Worm (Caenorhabditis elegans): Measurements from ENCODE around the gene ZK1098.3.

Gene ZK1098.3

ce11 chrIII:9507799-9508198 is 30.7 kb downstream of the ZK1098.3 start, which contains the start of gene vha-14:
Gene vha-14, plus strand, starts transcription at chrIII:9508100.
- TF ChIP-seq F13C5.2 (tag; optimal IDR thresholded peaks at IDR 0.05) (peak; percentile 1), scrt-1 (GFP tag; IDR thresholded peaks at IDR 0.05) (no peak), hmg-4 (GFP tag; optimal IDR thresholded peaks at IDR 0.05) (peak; percentile 6)

ce11 chrIII:9504347-9504746 is 34.2 kb downstream of the ZK1098.3 start:
- no peak for TF ChIP-seq tbx-11 (GFP tag; IDR thresholded peaks at IDR 0.05)

- TF ChIP-seq tra-4 (tag; optimal IDR thresholded peaks at IDR 0.05) (no peak), sea-1 (GFP tag; conservative IDR thresholded peaks at IDR 0.05) (no peak), aly-1 (tag; optimal IDR thresholded peaks at IDR 0.05) (no peak), scrt-1 (GFP tag; IDR thresholded peaks at IDR 0.05) (no peak)
Measured at ce11 chrIII:9502155-9502714, 36.3 kb downstream of the ZK1098.3 start.

- TF ChIP-seq pes-1 (GFP tag; IDR thresholded peaks at IDR 0.05): no peak
- TF ChIP-seq hnd-1 (tag; optimal IDR thresholded peaks at IDR 0.05): no peak
- TF ChIP-seq ama-1 (optimal IDR thresholded peaks at IDR 0.05): no peak
- no peak for TF ChIP-seq flt-1 (GFP tag; IDR thresholded peaks at IDR 0.05)
- no peak for TF ChIP-seq tbx-11 (GFP tag; IDR thresholded peaks at IDR 0.05)
- no peak for TF ChIP-seq tra-4 (tag; optimal IDR thresholded peaks at IDR 0.05)
- no peak for TF ChIP-seq ets-7 (tag; optimal IDR thresholded peaks at IDR 0.05)
- TF ChIP-seq tbx-37 (GFP tag; conservative IDR thresholded peaks at IDR 0.05): no peak
- TF ChIP-seq hmg-4 (GFP tag; optimal IDR thresholded peaks at IDR 0.05): no peak
- no peak for TF ChIP-seq sea-1 (GFP tag; conservative IDR thresholded peaks at IDR 0.05)
- TF ChIP-seq hmbx-1 (tag; optimal IDR thresholded peaks at IDR 0.05): no peak
- no peak for TF ChIP-seq ceh-13 (GFP tag; optimal IDR thresholded peaks at IDR 0.05)
- TF ChIP-seq aly-1 (tag; optimal IDR thresholded peaks at IDR 0.05): no peak
- TF ChIP-seq ceh-36 (tag; optimal IDR thresholded peaks at IDR 0.05): no peak
- TF ChIP-seq B0310.2 (tag; optimal IDR thresholded peaks at IDR 0.05): no peak
- no peak for TF ChIP-seq F13C5.2 (tag; optimal IDR thresholded peaks at IDR 0.05)
- TF ChIP-seq scrt-1 (GFP tag; IDR thresholded peaks at IDR 0.05): no peak
Measured at ce11 chrIII:9501072-9501471, 37.4 kb downstream of the ZK1098.3 start.

ce11 chrIII:9500267-9500666 is 38.2 kb downstream of the ZK1098.3 start, which contains the start of gene sod-4:
Gene sod-4, minus strand, starts transcription at chrIII:9500375.
- no peak for TF ChIP-seq tbx-37 (GFP tag; conservative IDR thresholded peaks at IDR 0.05)
- no peak for TF ChIP-seq scrt-1 (GFP tag; IDR thresholded peaks at IDR 0.05)
- no peak for TF ChIP-seq hnd-1 (tag; optimal IDR thresholded peaks at IDR 0.05)
- TF ChIP-seq hmbx-1 (tag; optimal IDR thresholded peaks at IDR 0.05): no peak
- no peak for TF ChIP-seq ceh-36 (tag; optimal IDR thresholded peaks at IDR 0.05)
- no peak for TF ChIP-seq B0310.2 (tag; optimal IDR thresholded peaks at IDR 0.05)
- TF ChIP-seq F13C5.2 (tag; optimal IDR thresholded peaks at IDR 0.05): no peak
- no peak for TF ChIP-seq sea-1 (GFP tag; conservative IDR thresholded peaks at IDR 0.05)

- TF ChIP-seq tra-4 (tag; optimal IDR thresholded peaks at IDR 0.05) (no peak), tbx-37 (GFP tag; conservative IDR thresholded peaks at IDR 0.05) (no peak), pes-1 (GFP tag; IDR thresholded peaks at IDR 0.05) (no peak), ama-1 (optimal IDR thresholded peaks at IDR 0.05) (no peak), aly-1 (tag; optimal IDR thresholded peaks at IDR 0.05) (no peak), ceh-36 (tag; optimal IDR thresholded peaks at IDR 0.05) (no peak), hnd-1 (tag; optimal IDR thresholded peaks at IDR 0.05) (no peak), sea-1 (GFP tag; conservative IDR thresholded peaks at IDR 0.05) (no peak)
Measured at ce11 chrIII:9497412-9497811, 41.1 kb downstream of the ZK1098.3 start.

ce11 chrIII:9496083-9496482 is 42.4 kb downstream of the ZK1098.3 start:
- TF ChIP-seq scrt-1 (GFP tag; IDR thresholded peaks at IDR 0.05): no peak
- no peak for TF ChIP-seq F13C5.2 (tag; optimal IDR thresholded peaks at IDR 0.05)
- no peak for TF ChIP-seq hmg-4 (GFP tag; optimal IDR thresholded peaks at IDR 0.05)

ce11 chrIII:9494209-9494608 is 44.3 kb downstream of the ZK1098.3 start:
- TF ChIP-seq ama-1 (optimal IDR thresholded peaks at IDR 0.05) (no peak), ets-7 (tag; optimal IDR thresholded peaks at IDR 0.05) (no peak), scrt-1 (GFP tag; IDR thresholded peaks at IDR 0.05) (no peak), B0310.2 (tag; optimal IDR thresholded peaks at IDR 0.05) (no peak)

ce11 chrIII:9490783-9491547 is 47.5 kb downstream of the ZK1098.3 start, which contains the start of the genes dars-1 and ctr-9:
Gene dars-1, minus strand, starts transcription at chrIII:9491215.
Gene ctr-9, plus strand, starts transcription at chrIII:9491396.
- no peak for TF ChIP-seq ceh-36 (tag; optimal IDR thresholded peaks at IDR 0.05)
- TF ChIP-seq ama-1 (optimal IDR thresholded peaks at IDR 0.05): no peak
- no peak for TF ChIP-seq hnd-1 (tag; optimal IDR thresholded peaks at IDR 0.05)
- no peak for TF ChIP-seq tra-4 (tag; optimal IDR thresholded peaks at IDR 0.05)
- no peak for TF ChIP-seq B0310.2 (tag; optimal IDR thresholded peaks at IDR 0.05)
- TF ChIP-seq tbx-11 (GFP tag; IDR thresholded peaks at IDR 0.05): no peak
- no peak for TF ChIP-seq hmbx-1 (tag; optimal IDR thresholded peaks at IDR 0.05)
- no peak for TF ChIP-seq aly-1 (tag; optimal IDR thresholded peaks at IDR 0.05)
- TF ChIP-seq F13C5.2 (tag; optimal IDR thresholded peaks at IDR 0.05): no peak
